Worm (Caenorhabditis elegans) whole organism, early embryonic: ENCODE data around the gene prkl-1.

Experiments
- B0310.2 ChIP-seq: sonication (generic microtip); optimal IDR thresholded peaks from 2 replicates; lab custom pipeline; 2016; ENCODE audit warnings: mild to moderate bottlenecking, missing genetic modification characterization, missing compliant biosample characterization
- F13C5.2 ChIP-seq: sonication (generic microtip); optimal IDR thresholded peaks from 2 replicates; lab custom pipeline; 2017; ENCODE audit warnings: mild to moderate bottlenecking, missing genetic modification characterization, inconsistent platforms, missing compliant biosample characterization
- aly-1 ChIP-seq: sonication (generic microtip); optimal IDR thresholded peaks from 2 replicates; lab custom pipeline; 2016; ENCODE audit warnings: missing genetic modification characterization, missing compliant biosample characterization
- ama-1 ChIP-seq: fragments of 150-350 bp; optimal IDR thresholded peaks from 2 replicates; lab custom pipeline; 2014
- ceh-13 ChIP-seq: fragments of 200-800 bp; sonication (Bioruptor generic); optimal IDR thresholded peaks from 2 replicates; lab custom pipeline; 2018; ENCODE audit warnings: mild to moderate bottlenecking, missing genetic modification characterization, missing compliant biosample characterization
- ceh-36 ChIP-seq: sonication (generic microtip); optimal IDR thresholded peaks from 2 replicates; lab custom pipeline; 2016; ENCODE audit warnings: missing genetic modification characterization, inconsistent platforms, missing compliant biosample characterization
- ets-7 ChIP-seq: sonication (generic microtip); optimal IDR thresholded peaks from 2 replicates; lab custom pipeline; 2016; ENCODE audit warnings: missing genotype, missing genetic modification characterization, missing compliant biosample characterization
- flt-1 ChIP-seq: fragments of 200-800 bp; sonication (Bioruptor generic); IDR thresholded peaks from 2 replicates; pipeline ENCODE4 v1.3.6; 2022; ENCODE audit warnings: missing genetic modification characterization, missing compliant biosample characterization
- hmbx-1 ChIP-seq: sonication (generic microtip); optimal IDR thresholded peaks from 2 replicates; lab custom pipeline; 2016; ENCODE audit warnings: mild to moderate bottlenecking, missing genetic modification characterization, missing compliant biosample characterization
- hmg-4 ChIP-seq: fragments of 200-800 bp; sonication (Bioruptor generic); optimal IDR thresholded peaks from 2 replicates; lab custom pipeline; 2018; ENCODE audit warnings: mild to moderate bottlenecking, missing genetic modification characterization, missing compliant biosample characterization
- hnd-1 ChIP-seq: sonication (generic microtip); optimal IDR thresholded peaks from 2 replicates; lab custom pipeline; 2016; ENCODE audit warnings: missing genetic modification characterization, missing compliant biosample characterization
- pes-1 ChIP-seq: fragments of 200-800 bp; sonication (Bioruptor generic); IDR thresholded peaks from 2 replicates; pipeline ENCODE4 v1.3.6; 2022; ENCODE audit warnings: missing genetic modification reagents, missing genetic modification characterization, missing compliant biosample characterization
- scrt-1 ChIP-seq: fragments of 200-800 bp; sonication (Bioruptor generic); IDR thresholded peaks from 2 replicates; pipeline ENCODE4 v1.3.6; 2022; ENCODE audit warnings: missing genetic modification characterization, missing compliant biosample characterization
- sea-1 ChIP-seq: fragments of 200-800 bp; sonication (Bioruptor generic); conservative IDR thresholded peaks from 2 replicates; pipeline ENCODE4 v1.3.6; 2022; ENCODE audit warnings: missing genetic modification characterization, missing compliant biosample characterization
- tbx-11 ChIP-seq: fragments of 200-800 bp; sonication (Bioruptor generic); IDR thresholded peaks from 2 replicates; pipeline ENCODE4 v1.3.6; 2022; ENCODE audit warnings: missing genetic modification characterization, missing compliant biosample characterization
- tbx-37 ChIP-seq: fragments of 200-800 bp; sonication (Bioruptor generic); conservative IDR thresholded peaks from 2 replicates; pipeline ENCODE4 v1.3.6; 2022; ENCODE audit warnings: missing genetic modification reagents, missing genetic modification characterization, missing compliant biosample characterization
- tra-4 ChIP-seq: sonication (generic microtip); optimal IDR thresholded peaks from 2 replicates; lab custom pipeline; 2017; ENCODE audit warnings: missing genetic modification characterization, missing compliant biosample characterization

Gene prkl-1

DNA sequence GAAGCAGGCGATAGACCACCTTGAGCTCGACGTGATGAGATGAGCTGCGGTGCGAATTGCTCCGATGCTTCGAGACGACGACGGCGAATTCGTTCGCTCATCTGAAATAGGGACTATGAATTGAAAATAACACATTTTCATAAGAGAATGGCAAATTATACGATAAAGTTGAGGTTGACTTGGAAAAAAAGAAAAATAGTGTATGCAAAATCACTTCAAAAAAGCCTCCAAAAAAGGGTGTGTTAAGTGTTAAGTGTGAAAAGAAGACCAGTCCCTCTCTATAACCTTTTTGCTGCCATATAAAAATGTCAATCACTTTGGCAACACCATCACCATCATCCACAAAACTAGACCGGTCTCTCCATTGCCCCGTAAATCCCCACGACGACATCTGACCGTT is at the start of gene prkl-1:
Gene prkl-1 (minus strand): TSS at position 101 of the 400 bp plus-strand sequence.
- TF ChIP-seq ets-7 (tag; lab: Kevin White, UChicago) (no peak), flt-1 (GFP tag; lab: Robert Waterston, UW) (no peak), tbx-37 (no peak), tra-4 (tag; lab: Kevin White, UChicago) (no peak), scrt-1 (GFP tag; lab: Robert Waterston, UW) (no peak), pes-1 (GFP tag; lab: Robert Waterston, UW) (no peak), tbx-11 (GFP tag; lab: Robert Waterston, UW) (no peak), ama-1 (no peak), hmg-4 (no peak), aly-1 (tag; lab: Kevin White, UChicago) (no peak), hnd-1 (tag; lab: Kevin White, UChicago) (no peak), ceh-36 (tag; lab: Kevin White, UChicago) (no peak), B0310.2 (tag; lab: Kevin White, UChicago) (no peak), ceh-13 (GFP tag; lab: Kevin White, UChicago) (no peak), F13C5.2 (tag; lab: Kevin White, UChicago) (no peak)

DNA sequence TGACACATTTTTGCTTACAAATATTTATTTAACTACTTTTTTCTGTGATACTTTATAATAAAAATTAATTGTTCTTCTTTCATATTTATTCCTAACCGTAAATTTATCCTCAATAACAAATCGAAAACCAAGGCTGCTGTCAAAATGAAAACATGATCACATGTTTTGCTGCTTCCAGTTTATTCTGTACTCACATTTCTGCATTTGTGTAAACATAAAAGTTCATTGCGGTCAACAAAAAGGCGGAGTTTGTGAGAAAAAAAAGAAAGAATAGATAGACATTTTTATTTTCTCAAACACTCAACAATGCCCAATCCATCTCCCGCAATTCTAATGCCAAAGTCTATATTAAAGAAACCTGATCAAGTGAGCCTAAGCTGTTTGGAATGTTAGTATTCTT is 49.1 kb upstream of the prkl-1 start, which contains the start of gene C06G3.3:
Gene C06G3.3 (plus strand): TSS at position 301 of the 400 bp plus-strand sequence.
- no peak for TF ChIP-seq flt-1 (GFP tag; lab: Robert Waterston, UW)

DNA sequence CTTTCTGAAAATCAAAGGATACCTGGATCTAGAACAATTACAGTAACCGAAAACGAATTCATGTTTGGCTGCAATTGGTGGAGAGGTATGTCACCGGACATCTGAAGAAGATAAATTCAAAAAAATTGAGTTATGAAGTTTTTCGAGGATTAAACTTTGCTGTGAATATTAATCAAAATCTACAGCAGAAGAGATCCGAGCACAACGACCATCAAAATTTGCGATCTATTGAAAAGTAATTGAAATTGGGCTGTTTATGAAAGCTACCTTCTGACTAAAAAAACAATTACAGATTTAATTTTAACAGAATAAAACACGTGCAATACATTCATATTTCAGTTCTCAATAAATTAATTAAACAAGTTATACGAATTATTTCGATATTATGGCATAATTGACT is 45.7 kb upstream of the prkl-1 start, which contains the start of gene C06G3.8:
Gene C06G3.8 (minus strand): TSS at position 101 of the 400 bp plus-strand sequence.
- TF ChIP-seq aly-1 (tag; lab: Kevin White, UChicago) (no peak), ceh-36 (tag; lab: Kevin White, UChicago) (no peak), sea-1 (GFP tag; lab: Robert Waterston, UW) (no peak), scrt-1 (GFP tag; lab: Robert Waterston, UW) (no peak), hmg-4 (no peak), ama-1 (no peak), pes-1 (GFP tag; lab: Robert Waterston, UW) (no peak), B0310.2 (tag; lab: Kevin White, UChicago) (no peak), ceh-13 (GFP tag; lab: Kevin White, UChicago) (no peak), tbx-37 (no peak), flt-1 (GFP tag; lab: Robert Waterston, UW) (no peak), hnd-1 (tag; lab: Kevin White, UChicago) (no peak), F13C5.2 (tag; lab: Kevin White, UChicago) (no peak), tbx-11 (GFP tag; lab: Robert Waterston, UW) (no peak), hmbx-1 (tag; lab: Kevin White, UChicago) (no peak), ets-7 (tag; lab: Kevin White, UChicago) (no peak), tra-4 (tag; lab: Kevin White, UChicago) (no peak)

DNA sequence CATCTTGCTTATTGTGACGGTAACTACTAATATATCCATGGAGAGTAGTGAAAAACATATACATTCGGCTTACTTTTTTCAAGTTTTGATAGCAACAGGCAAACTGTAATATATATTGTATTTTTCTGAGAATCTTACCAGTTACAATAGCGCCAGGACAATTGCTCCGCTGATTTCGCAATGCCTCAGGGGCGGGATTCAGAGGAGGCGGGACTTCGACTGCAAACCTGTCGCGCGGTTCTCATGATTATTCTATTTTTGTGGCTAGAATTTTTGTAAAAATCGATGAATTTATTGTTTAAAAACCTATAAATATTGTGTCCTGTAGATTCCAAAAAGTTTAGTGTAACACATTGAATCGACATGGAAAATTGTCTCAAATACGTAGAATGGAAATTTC is 44.3 kb upstream of the prkl-1 start:
- TF ChIP-seq ceh-36 (tag; lab: Kevin White, UChicago) = no peak

DNA sequence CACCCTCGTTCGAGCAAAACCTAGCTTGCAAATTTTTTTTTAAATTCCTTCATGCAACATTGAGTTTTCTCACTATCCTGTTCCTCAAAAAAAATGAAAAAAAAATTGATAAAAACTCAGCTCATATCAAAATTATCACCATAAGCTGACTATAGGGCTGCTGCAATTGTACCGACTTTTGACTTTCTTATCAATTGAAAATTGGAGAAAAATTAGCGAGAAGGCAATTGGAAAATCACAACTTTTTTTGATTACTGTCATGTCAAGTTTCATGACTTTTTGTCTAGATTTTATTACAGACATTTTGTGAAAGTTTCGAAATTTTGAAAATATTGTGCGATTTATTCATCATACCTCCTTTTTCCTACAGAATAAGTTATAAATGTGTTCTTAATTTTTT is 39.1 kb upstream of the prkl-1 start:
- no peak for TF ChIP-seq ama-1
- TF ChIP-seq scrt-1 (GFP tag; lab: Robert Waterston, UW) = no peak
- TF ChIP-seq ets-7 (tag; lab: Kevin White, UChicago) = no peak
- TF ChIP-seq hnd-1 (tag; lab: Kevin White, UChicago) = no peak
- TF ChIP-seq ceh-36 (tag; lab: Kevin White, UChicago) = no peak
- TF ChIP-seq tra-4 (tag; lab: Kevin White, UChicago) = no peak
- no peak for TF ChIP-seq ceh-13 (GFP tag; lab: Kevin White, UChicago)
- no peak for TF ChIP-seq hmbx-1 (tag; lab: Kevin White, UChicago)
- TF ChIP-seq aly-1 (tag; lab: Kevin White, UChicago) = no peak
- no peak for TF ChIP-seq pes-1 (GFP tag; lab: Robert Waterston, UW)
- TF ChIP-seq flt-1 (GFP tag; lab: Robert Waterston, UW) = no peak
- TF ChIP-seq tbx-11 (GFP tag; lab: Robert Waterston, UW) = no peak
- TF ChIP-seq F13C5.2 (tag; lab: Kevin White, UChicago) = no peak
- TF ChIP-seq hmg-4 = no peak

DNA sequence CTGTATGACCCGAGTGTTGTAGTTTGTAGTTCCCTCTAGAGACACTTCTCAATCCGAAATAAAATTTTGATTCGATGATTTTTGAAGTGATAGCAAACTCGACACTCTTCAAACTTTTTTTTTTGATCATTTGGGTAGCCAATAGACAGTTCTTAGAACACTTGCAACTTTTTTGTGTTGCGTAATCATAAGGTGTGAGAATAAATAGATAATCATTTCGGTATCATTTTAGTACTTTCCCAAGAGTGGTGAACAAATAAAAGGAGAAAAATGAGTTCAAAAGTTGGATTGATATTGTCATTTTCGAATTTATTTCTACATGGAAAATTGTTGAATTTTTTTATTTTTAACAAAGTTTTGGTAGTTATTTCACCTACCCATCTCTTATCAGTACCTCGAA is 38.1 kb upstream of the prkl-1 start:
- TF ChIP-seq ets-7 (tag; lab: Kevin White, UChicago) = no peak
- no peak for TF ChIP-seq scrt-1 (GFP tag; lab: Robert Waterston, UW)
- TF ChIP-seq ceh-13 (GFP tag; lab: Kevin White, UChicago) = no peak
- TF ChIP-seq hnd-1 (tag; lab: Kevin White, UChicago) = no peak
- no peak for TF ChIP-seq B0310.2 (tag; lab: Kevin White, UChicago)
- TF ChIP-seq tbx-11 (GFP tag; lab: Robert Waterston, UW) = no peak
- TF ChIP-seq flt-1 (GFP tag; lab: Robert Waterston, UW) = no peak
- no peak for TF ChIP-seq aly-1 (tag; lab: Kevin White, UChicago)
- no peak for TF ChIP-seq hmbx-1 (tag; lab: Kevin White, UChicago)
- no peak for TF ChIP-seq pes-1 (GFP tag; lab: Robert Waterston, UW)
- TF ChIP-seq sea-1 (GFP tag; lab: Robert Waterston, UW) = no peak
- TF ChIP-seq ama-1 = no peak
- TF ChIP-seq ceh-36 (tag; lab: Kevin White, UChicago) = no peak
- TF ChIP-seq tbx-37 = no peak
- TF ChIP-seq tra-4 (tag; lab: Kevin White, UChicago) = no peak

DNA sequence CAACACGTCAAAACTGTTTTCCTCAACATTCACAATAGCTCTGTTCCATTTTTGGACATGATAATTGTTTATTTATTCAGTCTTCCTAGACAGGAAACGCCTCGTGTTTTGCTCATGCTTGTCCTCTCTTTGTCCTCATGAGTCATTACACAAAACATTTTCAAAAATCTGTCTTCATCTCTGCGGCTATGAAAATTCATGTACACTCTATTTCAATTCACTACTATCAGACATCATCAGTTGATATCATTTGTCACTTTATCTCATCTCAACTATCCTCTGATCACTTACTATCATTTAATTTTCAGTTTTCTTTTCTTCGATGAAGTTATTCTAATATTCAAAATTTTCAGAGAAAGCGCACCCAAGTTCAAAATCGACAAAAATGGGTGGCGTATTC is 37.1 kb upstream of the prkl-1 start, which contains the start of gene adah-1:
Gene adah-1 (plus strand): TSS at position 354 of the 400 bp plus-strand sequence.
- no peak for TF ChIP-seq ceh-13 (GFP tag; lab: Kevin White, UChicago)
- no peak for TF ChIP-seq scrt-1 (GFP tag; lab: Robert Waterston, UW)
- no peak for TF ChIP-seq hmbx-1 (tag; lab: Kevin White, UChicago)
- TF ChIP-seq ama-1 = no peak
- no peak for TF ChIP-seq tra-4 (tag; lab: Kevin White, UChicago)
- TF ChIP-seq hnd-1 (tag; lab: Kevin White, UChicago) = no peak
- no peak for TF ChIP-seq hmg-4
- no peak for TF ChIP-seq tbx-37
- TF ChIP-seq pes-1 (GFP tag; lab: Robert Waterston, UW) = no peak
- no peak for TF ChIP-seq tbx-11 (GFP tag; lab: Robert Waterston, UW)
- no peak for TF ChIP-seq ets-7 (tag; lab: Kevin White, UChicago)
- TF ChIP-seq aly-1 (tag; lab: Kevin White, UChicago) = no peak
- TF ChIP-seq F13C5.2 (tag; lab: Kevin White, UChicago) = no peak
- no peak for TF ChIP-seq flt-1 (GFP tag; lab: Robert Waterston, UW)
- no peak for TF ChIP-seq B0310.2 (tag; lab: Kevin White, UChicago)
- TF ChIP-seq ceh-36 (tag; lab: Kevin White, UChicago) = no peak
- TF ChIP-seq sea-1 (GFP tag; lab: Robert Waterston, UW) = no peak
